Worm (Caenorhabditis elegans) whole organism, midembryonic: ENCODE results near the gene Y38E10A.28.

Experiments used
- cog-1 ChIP-seq: sonication (generic microtip); optimal IDR thresholded peaks from 2 replicates; lab custom pipeline; 2016; ENCODE audit warnings: missing genetic modification characterization, missing compliant biosample characterization
- flt-1 ChIP-seq: fragments of 200-800 bp; sonication (Bioruptor generic); IDR thresholded peaks from 2 replicates; pipeline ENCODE4 v1.3.6; 2022; ENCODE audit warnings: missing genetic modification characterization, missing compliant biosample characterization
- tab-1 ChIP-seq: fragments of 200-800 bp; sonication (Bioruptor generic); IDR thresholded peaks from 2 replicates; pipeline ENCODE4 v1.3.6; 2022; ENCODE audit warnings: missing genetic modification characterization, missing compliant biosample characterization

- TF ChIP-seq tab-1 (no peak), cog-1 (tag; lab: Kevin White, UChicago) (no peak), flt-1 (GFP tag; lab: Robert Waterston, UW) (no peak)
Measured at ce11 chrII:12668148-12668547, 38.7 kb downstream of the Y38E10A.28 start.
